Fruit fly (Drosophila melanogaster) whole organism, embryonic: ENCODE data around the gene CG17637.

Source experiments
- CG10321 ChIP-seq: fragments of 200-800 bp; sonication (Bioruptor generic); IDR thresholded peaks from 2 replicates; pipeline ENCODE4 v1.3.6; 2022; ENCODE audit warnings: missing biosample characterization, missing genetic modification characterization
- CG10431 ChIP-seq: fragments of 200-800 bp; sonication (Bioruptor generic); optimal IDR thresholded peaks from 3 replicates; lab custom pipeline; 2018; ENCODE audit warnings: missing biosample characterization, mild to moderate bottlenecking, missing genetic modification characterization
- CG11247 ChIP-seq: fragments of 200-800 bp; sonication (Bioruptor generic); IDR thresholded peaks from 2 replicates; pipeline ENCODE4 v1.3.6; 2022; ENCODE audit warnings: missing biosample characterization, missing genetic modification characterization
- CG11504 ChIP-seq: fragments of 200-800 bp; sonication (Bioruptor generic); optimal IDR thresholded peaks from 3 replicates; lab custom pipeline; 2019; ENCODE audit warnings: missing biosample characterization, mild to moderate bottlenecking, missing genetic modification characterization, moderate library complexity
- CG11560 ChIP-seq: fragments of 200-800 bp; sonication (Bioruptor generic); IDR thresholded peaks from 3 replicates; pipeline ENCODE4 v1.3.6; 2022; ENCODE audit warnings: missing biosample characterization, missing genetic modification characterization
- CG12942 ChIP-seq: fragments of 200-800 bp; sonication (Bioruptor generic); optimal IDR thresholded peaks from 3 replicates; lab custom pipeline; 2016; ENCODE audit warnings: missing biosample characterization, missing genetic modification characterization
- CG13775 ChIP-seq: fragments of 200-800 bp; sonication (Bioruptor generic); optimal IDR thresholded peaks from 3 replicates; lab custom pipeline; 2017; ENCODE audit warnings: missing biosample characterization, mild to moderate bottlenecking, missing genetic modification characterization
- CG13894 ChIP-seq: fragments of 200-800 bp; sonication (Bioruptor generic); optimal IDR thresholded peaks from 3 replicates; lab custom pipeline; 2018; ENCODE audit warnings: missing biosample characterization, mild to moderate bottlenecking, missing genetic modification characterization, moderate library complexity
- CG14441 ChIP-seq: fragments of 200-800 bp; sonication (Bioruptor generic); IDR thresholded peaks from 2 replicates; pipeline ENCODE4 v1.3.6; 2022; ENCODE audit warnings: missing biosample characterization, missing genetic modification characterization
- CG15011 ChIP-seq: fragments of 200-800 bp; sonication (Bioruptor generic); optimal IDR thresholded peaks from 3 replicates; lab custom pipeline; 2018; ENCODE audit warnings: missing biosample characterization, mild to moderate bottlenecking, missing genetic modification characterization
- CG16813 ChIP-seq: fragments of 200-800 bp; sonication (Bioruptor generic); IDR thresholded peaks from 3 replicates; pipeline ENCODE4 v1.3.6; 2022; ENCODE audit warnings: missing biosample characterization, missing genetic modification characterization; ENCODE audit not compliant: partially characterized antibody
- CG2120 ChIP-seq: fragments of 200-800 bp; sonication (Bioruptor generic); optimal IDR thresholded peaks from 3 replicates; lab custom pipeline; 2016; ENCODE audit warnings: missing biosample characterization, missing genetic modification characterization
- CG6654 ChIP-seq: fragments of 200-800 bp; sonication (Bioruptor generic); optimal IDR thresholded peaks from 2 replicates; lab custom pipeline; 2017; ENCODE audit warnings: missing biosample characterization, mild to moderate bottlenecking, missing genetic modification characterization
- CG7357 ChIP-seq: fragments of 200-800 bp; sonication (Bioruptor generic); IDR thresholded peaks from 3 replicates; pipeline ENCODE4 v1.3.6; 2022; ENCODE audit warnings: missing biosample characterization, missing genetic modification characterization
- CG8281 ChIP-seq: fragments of 200-800 bp; sonication (Bioruptor generic); optimal IDR thresholded peaks from 2 replicates; lab custom pipeline; 2018; ENCODE audit warnings: missing biosample characterization, mild to moderate bottlenecking, missing genetic modification characterization, moderate library complexity
- CG9727 ChIP-seq: fragments of 200-800 bp; sonication (Bioruptor generic); optimal IDR thresholded peaks from 3 replicates; lab custom pipeline; 2017; ENCODE audit warnings: missing biosample characterization, mild to moderate bottlenecking, missing genetic modification characterization
- CG9817 ChIP-seq: fragments of 200-800 bp; sonication (Bioruptor generic); optimal IDR thresholded peaks from 2 replicates; lab custom pipeline; 2018; ENCODE audit warnings: missing biosample characterization, mild to moderate bottlenecking, missing genetic modification characterization, moderate library complexity
- H15 ChIP-seq: fragments of 200-800 bp; sonication (Bioruptor generic); IDR thresholded peaks from 3 replicates; pipeline ENCODE4 v1.3.6; 2022; ENCODE audit warnings: missing biosample characterization, missing genetic modification characterization
- Jarid2 ChIP-seq: fragments of 200-800 bp; sonication (Bioruptor generic); optimal IDR thresholded peaks from 3 replicates; lab custom pipeline; 2017; ENCODE audit warnings: mild to moderate bottlenecking, missing biosample characterization, missing genetic modification reagents, missing genetic modification characterization
- Lpt ChIP-seq: fragments of >200 bp; optimal IDR thresholded peaks from 2 replicates; lab custom pipeline; 2018; ENCODE audit warnings: missing biosample characterization, missing genetic modification characterization
- Oaz ChIP-seq: fragments of 200-800 bp; sonication (Bioruptor generic); IDR thresholded peaks from 2 replicates; pipeline ENCODE4 v1.3.6; 2022; ENCODE audit warnings: missing biosample characterization, missing genetic modification characterization
- Ptx1 ChIP-seq: fragments of 200-800 bp; sonication (Bioruptor generic); IDR thresholded peaks from 2 replicates; pipeline ENCODE4 v1.3.6; 2022; ENCODE audit warnings: missing biosample characterization, missing genetic modification characterization
- Spps ChIP-seq: fragments of 200-800 bp; sonication (Bioruptor generic); optimal IDR thresholded peaks from 2 replicates; lab custom pipeline; 2018; ENCODE audit warnings: missing biosample characterization, mild to moderate bottlenecking, missing genetic modification characterization
- Sry-β ChIP-seq: fragments of 200-800 bp; sonication (Bioruptor generic); optimal IDR thresholded peaks from 2 replicates; lab custom pipeline; 2018; ENCODE audit warnings: missing biosample characterization, mild to moderate bottlenecking, missing genetic modification characterization, moderate library complexity
- Ssrp ChIP-seq: fragments of 200-800 bp; sonication (Bioruptor generic); optimal IDR thresholded peaks from 2 replicates; lab custom pipeline; 2018; ENCODE audit warnings: missing biosample characterization, mild to moderate bottlenecking, missing genetic modification characterization, moderate library complexity
- Stat92E ChIP-seq, 3 experiments: fragments of >200 bp in 2 of 3; fragments of 200-800 bp in 1 of 3; sonication (Bioruptor generic) in 1 of 3; optimal IDR thresholded peaks; 2 replicates each; lab custom pipeline; 2017 to 2019; ENCODE audit warnings: missing biosample characterization in 3 of 3, missing genetic modification characterization in 3 of 3, mild to moderate bottlenecking in 1 of 3, moderate library complexity in 1 of 3
- Xrp1 ChIP-seq: fragments of 200-800 bp; sonication (Bioruptor generic); IDR thresholded peaks from 2 replicates; pipeline ENCODE4 v1.3.6; 2022; ENCODE audit warnings: missing biosample characterization, missing genetic modification characterization
- chn ChIP-seq: fragments of 200-800 bp; sonication (Bioruptor generic); optimal IDR thresholded peaks from 2 replicates; lab custom pipeline; 2016; ENCODE audit warnings: missing biosample characterization, missing genetic modification characterization
- dan ChIP-seq: fragments of 200-800 bp; sonication (Bioruptor generic); IDR thresholded peaks from 2 replicates; pipeline ENCODE4 v1.3.6; 2022; ENCODE audit warnings: missing biosample characterization, missing genetic modification characterization
- dpn ChIP-seq, 2 experiments: fragments of 200-800 bp; sonication (Bioruptor generic); optimal IDR thresholded peaks; 3 replicates each; lab custom pipeline; 2016; ENCODE audit warnings: missing biosample characterization in 2 of 2, missing genetic modification characterization in 2 of 2
- dysf ChIP-seq: fragments of 200-800 bp; sonication (Bioruptor generic); IDR thresholded peaks from 3 replicates; pipeline ENCODE4 v1.3.6; 2022; ENCODE audit warnings: missing biosample characterization, missing genetic modification characterization
- ems ChIP-seq: fragments of 200-800 bp; sonication (Bioruptor generic); optimal IDR thresholded peaks from 3 replicates; lab custom pipeline; 2016; ENCODE audit warnings: missing biosample characterization, missing genetic modification characterization
- en ChIP-seq: fragments of 200-800 bp; sonication (Bioruptor generic); optimal IDR thresholded peaks from 2 replicates; lab custom pipeline; 2016; ENCODE audit warnings: missing biosample characterization, missing genetic modification characterization
- ewg ChIP-seq: fragments of 200-800 bp; sonication (Bioruptor generic); optimal IDR thresholded peaks from 3 replicates; lab custom pipeline; 2017; ENCODE audit warnings: mild to moderate bottlenecking, missing biosample characterization, missing genetic modification reagents, missing genetic modification characterization
- fd96Cb ChIP-seq: fragments of 200-800 bp; sonication (Bioruptor generic); optimal IDR thresholded peaks from 2 replicates; lab custom pipeline; 2018; ENCODE audit warnings: missing biosample characterization, mild to moderate bottlenecking, missing genetic modification characterization, moderate library complexity
- gce ChIP-seq: fragments of 200-800 bp; sonication (Bioruptor generic); IDR thresholded peaks from 3 replicates; pipeline ENCODE4 v1.3.6; 2022; ENCODE audit warnings: missing biosample characterization, missing genetic modification characterization
- grau ChIP-seq: fragments of 200-800 bp; optimal IDR thresholded peaks from 3 replicates; lab custom pipeline; 2019; ENCODE audit warnings: missing biosample characterization, mild to moderate bottlenecking, missing genetic modification characterization, moderate library complexity
- hb ChIP-seq: fragments of 200-800 bp; sonication (Bioruptor generic); IDR thresholded peaks from 3 replicates; pipeline ENCODE4 v1.3.6; 2022; ENCODE audit warnings: missing biosample characterization, missing genetic modification characterization; ENCODE audit not compliant: partially characterized antibody
- hth ChIP-seq: fragments of >200 bp; optimal IDR thresholded peaks from 2 replicates; lab custom pipeline; 2017; ENCODE audit warnings: inconsistent platforms
- inv ChIP-seq: fragments of 200-800 bp; sonication (Bioruptor generic); IDR thresholded peaks from 2 replicates; pipeline ENCODE4 v1.3.6; 2022; ENCODE audit warnings: missing biosample characterization, missing genetic modification characterization; ENCODE audit not compliant: partially characterized antibody
- jigr1 ChIP-seq: fragments of 200-800 bp; sonication (Bioruptor generic); IDR thresholded peaks from 3 replicates; pipeline ENCODE4 v1.3.6; 2022; ENCODE audit warnings: missing biosample characterization, missing genetic modification characterization
- jumu ChIP-seq: fragments of 200-800 bp; sonication (Bioruptor generic); optimal IDR thresholded peaks from 3 replicates; lab custom pipeline; 2016; ENCODE audit warnings: missing biosample characterization, missing genetic modification characterization
- lilli ChIP-seq: fragments of 200-800 bp; sonication (Bioruptor generic); optimal IDR thresholded peaks from 3 replicates; lab custom pipeline; 2016; ENCODE audit warnings: missing biosample characterization, missing genetic modification characterization
- luna ChIP-seq: fragments of 200-800 bp; sonication (Bioruptor generic); optimal IDR thresholded peaks from 2 replicates; lab custom pipeline; 2016; ENCODE audit warnings: missing biosample characterization, missing genetic modification characterization
- nmo ChIP-seq: fragments of 200-800 bp; sonication (Bioruptor generic); optimal IDR thresholded peaks from 2 replicates; lab custom pipeline; 2018; ENCODE audit warnings: missing biosample characterization, mild to moderate bottlenecking, missing genetic modification characterization, moderate library complexity
- pum ChIP-seq: fragments of 200-800 bp; sonication (Bioruptor generic); optimal IDR thresholded peaks from 2 replicates; lab custom pipeline; 2016; ENCODE audit warnings: missing biosample characterization, missing genetic modification characterization
- scrt ChIP-seq: fragments of 200-800 bp; sonication (Bioruptor generic); optimal IDR thresholded peaks from 2 replicates; lab custom pipeline; 2018; ENCODE audit warnings: missing biosample characterization, mild to moderate bottlenecking, missing genetic modification characterization, moderate library complexity
- sens ChIP-seq: fragments of 200-800 bp; sonication (Bioruptor generic); peaks from one replicate; lab custom pipeline; 2016; ENCODE audit warnings: missing biosample characterization, missing genetic modification characterization
- so ChIP-seq: fragments of 200-800 bp; sonication (Bioruptor generic); IDR thresholded peaks from 3 replicates; pipeline ENCODE4 v1.3.6; 2022; ENCODE audit warnings: missing biosample characterization, missing genetic modification characterization
- sob ChIP-seq: fragments of 200-800 bp; sonication (Bioruptor generic); IDR thresholded peaks from 2 replicates; pipeline ENCODE4 v1.3.6; 2022; ENCODE audit warnings: missing biosample characterization, missing genetic modification characterization
- ttk ChIP-seq: fragments of 200-800 bp; sonication (Bioruptor generic); IDR thresholded peaks from 2 replicates; pipeline ENCODE4 v2.1.2; 2022; ENCODE audit warnings: missing biosample characterization, missing genetic modification characterization

Gene CG17637

DNA sequence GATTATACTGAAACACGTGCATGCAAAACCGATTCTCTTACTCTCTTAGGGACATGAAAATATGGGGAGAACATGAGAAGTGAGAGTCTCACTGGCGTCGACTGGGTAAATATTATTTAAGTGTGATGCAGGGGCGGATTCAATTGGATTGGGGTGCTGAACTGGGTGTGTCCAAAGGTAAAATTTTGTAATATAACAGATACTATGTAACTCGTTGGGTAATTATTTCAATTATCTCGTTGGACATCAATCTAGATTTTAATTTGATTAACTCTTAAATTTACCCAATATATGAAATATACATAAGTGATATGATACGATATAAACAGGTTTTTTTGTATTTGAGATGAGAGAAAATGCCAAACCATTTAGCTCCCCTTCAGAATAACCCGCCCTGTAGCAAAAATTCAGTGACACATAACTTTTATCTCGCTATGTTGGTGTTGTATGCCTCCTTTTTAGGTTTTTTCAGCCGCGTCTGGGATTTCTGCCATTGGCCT is 4.2 kb downstream of the CG17637 start (continued):
- TF ChIP-seq CG10431 (GFP tag; lab: Kevin White, UChicago) (peak; percentile 55), gce (peak; percentile 73; the same call in 1 of the 3 replicates), CG7357 (peak; percentile 89), CG12942 (GFP tag; lab: Kevin White, UChicago) (peak; percentile 82), jumu (GFP tag; lab: Kevin White, UChicago) (peak; percentile 79), chn (GFP tag; lab: Kevin White, UChicago) (peak; percentile 91), dysf (GFP tag; lab: Robert Waterston, UW) (peak; percentile 97), Stat92E (GFP tag; optimal IDR thresholded peaks at IDR 0.05; lab: Kevin White, UChicago) (no peak), so (GFP tag; lab: Robert Waterston, UW) (peak; percentile 91), Ptx1 (GFP tag; lab: Robert Waterston, UW) (peak; percentile 95), sob (GFP tag; lab: Robert Waterston, UW) (peak; percentile 96), CG11504 (tag; lab: Kevin White, UChicago) (peak; percentile 93), Jarid2 (peak; percentile 74), Oaz (no peak; the same call in 1 of the 2 replicates), Lpt (GFP tag; lab: Kevin White, UChicago) (no peak), CG9817 (peak; percentile 95), CG13775 (GFP tag; lab: Kevin White, UChicago) (peak; percentile 89), nmo (GFP tag; lab: Kevin White, UChicago) (peak; percentile 94), ems (GFP tag; lab: Kevin White, UChicago) (peak; percentile 92), CG16813 (peak; percentile 72), jigr1 (GFP tag; lab: Robert Waterston, UW) (peak; percentile 85; the same call in 2 of the 3 replicates), CG8281 (peak; percentile 76), ewg (peak; percentile 75), H15 (GFP tag; lab: Robert Waterston, UW) (peak; percentile 91), Spps (peak; percentile 66), CG6654 (peak; percentile 75), inv (GFP tag; lab: Robert Waterston, UW) (peak; percentile 76), en (peak; percentile 67), dan (GFP tag; lab: Robert Waterston, UW) (peak; percentile 78), sens (GFP tag; lab: Kevin White, UChicago) (peak; percentile 99), CG13894 (tag; lab: Kevin White, UChicago) (peak; percentile 97), CG14441 (GFP tag; lab: Robert Waterston, UW) (peak; percentile 4), hb (GFP tag; lab: Robert Waterston, UW) (no peak), CG2120 (GFP tag; lab: Kevin White, UChicago) (peak; percentile 99), Xrp1 (GFP tag; lab: Robert Waterston, UW) (peak; percentile 94), luna (peak; percentile 92), scrt (GFP tag; lab: Kevin White, UChicago) (peak; percentile 84), pum (GFP tag; lab: Kevin White, UChicago) (peak; percentile 89), Ssrp (tag; lab: Kevin White, UChicago) (peak; percentile 84), CG9727 (GFP tag; lab: Kevin White, UChicago) (peak; percentile 94), fd96Cb (tag; lab: Kevin White, UChicago) (peak; percentile 91), hth (lab: Kevin White, UChicago) (no peak), CG11247 (peak; percentile 94), CG10321 (GFP tag; lab: Robert Waterston, UW) (peak; percentile 57; the same call in 1 of the 2 replicates), CG15011 (GFP tag; lab: Kevin White, UChicago) (peak; percentile 96), dpn (GFP tag; optimal IDR thresholded peaks at IDR 0.05; lab: Kevin White, UChicago) (peak; percentile 95 to 96), Sry-β (GFP tag; lab: Kevin White, UChicago) (peak; percentile 15), grau (peak; percentile 93), ttk (GFP tag; lab: Robert Waterston, UW) (peak; percentile 89; the same call in 1 of the 2 replicates), lilli (peak; percentile 98), CG11560 (tag; lab: Robert Waterston, UW) (peak; percentile 88)
